Fruit fly (Drosophila melanogaster) whole organism, embryonic: ENCODE results near the gene CG13096.
A peak's percentile ranks its signal among the peaks of the same experiment; 100 is the strongest.

Source experiments
- Adf1 ChIP-seq: fragments of 200-800 bp; sonication (Bioruptor generic); IDR thresholded peaks from 2 replicates; pipeline ENCODE4 v1.3.6; 2022; ENCODE audit warnings: missing biosample characterization, missing genetic modification characterization
- BEAF-32 ChIP-seq: fragments of 200-800 bp; sonication (Bioruptor generic); optimal IDR thresholded peaks from 3 replicates; lab custom pipeline; 2017; ENCODE audit warnings: missing biosample characterization, missing genetic modification characterization, mild to moderate bottlenecking, moderate library complexity, missing genetic modification reagents
- CG1024 ChIP-seq: fragments of 200-800 bp; sonication (Bioruptor generic); IDR thresholded peaks from 2 replicates; pipeline ENCODE4 v1.3.6; 2022; ENCODE audit warnings: missing biosample characterization, missing genetic modification characterization
- CG10274 ChIP-seq: fragments of 200-800 bp; sonication (Bioruptor generic); optimal IDR thresholded peaks from 3 replicates; lab custom pipeline; 2017; ENCODE audit warnings: missing biosample characterization, mild to moderate bottlenecking, missing genetic modification characterization
- CG10565 ChIP-seq: fragments of 200-800 bp; sonication (Bioruptor generic); optimal IDR thresholded peaks from 3 replicates; lab custom pipeline; 2016; ENCODE audit warnings: missing biosample characterization, mild to moderate bottlenecking, missing genetic modification characterization
- CG11247 ChIP-seq: fragments of 200-800 bp; sonication (Bioruptor generic); IDR thresholded peaks from 2 replicates; pipeline ENCODE4 v1.3.6; 2022; ENCODE audit warnings: missing biosample characterization, missing genetic modification characterization
- CG12071 ChIP-seq: fragments of 200-800 bp; sonication (Bioruptor generic); optimal IDR thresholded peaks from 3 replicates; lab custom pipeline; 2018; ENCODE audit warnings: missing biosample characterization, mild to moderate bottlenecking, missing genetic modification characterization
- CG14965 ChIP-seq: fragments of 200-800 bp; sonication (Bioruptor generic); optimal IDR thresholded peaks from 2 replicates; lab custom pipeline; 2016; ENCODE audit warnings: missing biosample characterization, missing genetic modification characterization, borderline replicate concordance
- CG1529 ChIP-seq: fragments of 200-800 bp; sonication (Bioruptor generic); optimal IDR thresholded peaks from 3 replicates; lab custom pipeline; 2018; ENCODE audit warnings: missing biosample characterization, missing genetic modification characterization
- CG16813 ChIP-seq: fragments of 200-800 bp; sonication (Bioruptor generic); IDR thresholded peaks from 3 replicates; pipeline ENCODE4 v1.3.6; 2022; ENCODE audit warnings: missing biosample characterization, missing genetic modification characterization; ENCODE audit not compliant: partially characterized antibody
- CG17568 ChIP-seq: fragments of 200-800 bp; sonication (Bioruptor generic); optimal IDR thresholded peaks from 2 replicates; lab custom pipeline; 2018; ENCODE audit warnings: missing biosample characterization, mild to moderate bottlenecking, missing genetic modification characterization, moderate library complexity
- CG17829 ChIP-seq: fragments of 200-800 bp; optimal IDR thresholded peaks from 2 replicates; lab custom pipeline; 2019; ENCODE audit warnings: missing biosample characterization, mild to moderate bottlenecking, missing genetic modification characterization, moderate library complexity
- CG30403 ChIP-seq: fragments of 200-800 bp; sonication (Bioruptor generic); optimal IDR thresholded peaks from 3 replicates; lab custom pipeline; 2016; ENCODE audit warnings: missing biosample characterization, missing genetic modification characterization
- CG31441 ChIP-seq: fragments of 200-800 bp; sonication (Bioruptor generic); IDR thresholded peaks from 2 replicates; pipeline ENCODE4 v1.3.6; 2022; ENCODE audit warnings: missing biosample characterization, missing genetic modification characterization
- CG32532 ChIP-seq: fragments of 200-800 bp; sonication (Bioruptor generic); IDR thresholded peaks from 2 replicates; pipeline ENCODE4 v1.3.6; 2022; ENCODE audit warnings: missing biosample characterization, missing genetic modification characterization
- CG3281 ChIP-seq: fragments of 200-800 bp; sonication (Bioruptor generic); optimal IDR thresholded peaks from 3 replicates; lab custom pipeline; 2017; ENCODE audit warnings: missing biosample characterization, mild to moderate bottlenecking, missing genetic modification characterization
- CG4360 ChIP-seq: fragments of 200-800 bp; sonication (Bioruptor generic); IDR thresholded peaks from 2 replicates; pipeline ENCODE4 v1.3.6; 2022; ENCODE audit warnings: missing biosample characterization, missing genetic modification characterization
- CG6813 ChIP-seq: fragments of 200-800 bp; sonication (Bioruptor generic); optimal IDR thresholded peaks from 2 replicates; lab custom pipeline; 2017; ENCODE audit warnings: missing biosample characterization, missing genetic modification characterization, mild to moderate bottlenecking, moderate library complexity, missing genetic modification reagents
- CG7928 ChIP-seq: fragments of 200-800 bp; sonication (Bioruptor generic); optimal IDR thresholded peaks from 2 replicates; lab custom pipeline; 2017; ENCODE audit warnings: missing biosample characterization, mild to moderate bottlenecking, missing genetic modification characterization
- CG8089 ChIP-seq: fragments of 200-800 bp; sonication (Bioruptor generic); optimal IDR thresholded peaks from 3 replicates; lab custom pipeline; 2016; ENCODE audit warnings: missing biosample characterization, missing genetic modification characterization
- CG9215 ChIP-seq: fragments of 200-800 bp; sonication (Bioruptor generic); IDR thresholded peaks from 2 replicates; pipeline ENCODE4 v1.3.6; 2022; ENCODE audit warnings: missing biosample characterization, missing genetic modification characterization
- CG9609 ChIP-seq: fragments of 200-800 bp; sonication (Bioruptor generic); optimal IDR thresholded peaks from 3 replicates; lab custom pipeline; 2016; ENCODE audit warnings: missing biosample characterization, missing genetic modification characterization
- CoRest ChIP-seq: fragments of 200-800 bp; sonication (Bioruptor generic); optimal IDR thresholded peaks from 3 replicates; lab custom pipeline; 2018; ENCODE audit warnings: missing biosample characterization, mild to moderate bottlenecking, missing genetic modification characterization, moderate library complexity
- Eip74EF ChIP-seq, 2 experiments: fragments of 200-800 bp in 1 of 2; fragments of >200 bp in 1 of 2; sonication (Bioruptor generic) in 1 of 2; optimal IDR thresholded peaks; 2 replicates each; lab custom pipeline; 2017 to 2019; ENCODE audit warnings: missing biosample characterization in 2 of 2, missing genetic modification characterization in 2 of 2, mild to moderate bottlenecking in 1 of 2, moderate library complexity in 1 of 2
- GATAe ChIP-seq: fragments of 200-800 bp; sonication (Bioruptor generic); conservative IDR thresholded peaks from 2 replicates; pipeline ENCODE4 v1.3.6; 2022; ENCODE audit warnings: missing biosample characterization, missing genetic modification characterization
- Gsc ChIP-seq: fragments of 200-800 bp; sonication (Bioruptor generic); IDR thresholded peaks from 2 replicates; pipeline ENCODE4 v1.3.6; 2022; ENCODE audit warnings: missing biosample characterization, missing genetic modification characterization
- Hr78 ChIP-seq, 2 experiments: fragments of 200-800 bp in 1 of 2; fragments of >200 bp in 1 of 2; sonication (Bioruptor generic) in 1 of 2; optimal IDR thresholded peaks; 2 replicates each; lab custom pipeline; 2017 to 2019; ENCODE audit warnings: missing biosample characterization in 2 of 2, missing genetic modification characterization in 2 of 2, mild to moderate bottlenecking in 1 of 2, moderate library complexity in 1 of 2
- Oaz ChIP-seq: fragments of 200-800 bp; sonication (Bioruptor generic); IDR thresholded peaks from 2 replicates; pipeline ENCODE4 v1.3.6; 2022; ENCODE audit warnings: missing biosample characterization, missing genetic modification characterization
- Pdp1 ChIP-seq, 2 experiments: fragments of 200-800 bp; sonication (Bioruptor generic); optimal IDR thresholded peaks; 3 replicates each; lab custom pipeline; 2016; ENCODE audit warnings: missing biosample characterization in 2 of 2, missing genetic modification characterization in 2 of 2, mild to moderate bottlenecking in 1 of 2, moderate library complexity in 1 of 2
- Poxn ChIP-seq: fragments of 200-800 bp; sonication (Bioruptor generic); IDR thresholded peaks from 2 replicates; pipeline ENCODE4 v1.3.6; 2022; ENCODE audit warnings: missing biosample characterization, missing genetic modification characterization
- Stat92E ChIP-seq, 3 experiments: fragments of >200 bp in 2 of 3; fragments of 200-800 bp in 1 of 3; sonication (Bioruptor generic) in 1 of 3; optimal IDR thresholded peaks; 2 replicates each; lab custom pipeline; 2017 to 2019; ENCODE audit warnings: missing biosample characterization in 3 of 3, missing genetic modification characterization in 3 of 3, mild to moderate bottlenecking in 1 of 3, moderate library complexity in 1 of 3
- Vsx1 ChIP-seq: fragments of 200-800 bp; sonication (Bioruptor generic); optimal IDR thresholded peaks from 2 replicates; lab custom pipeline; 2017; ENCODE audit warnings: missing biosample characterization, mild to moderate bottlenecking, missing genetic modification characterization, missing genetic modification reagents
- Xbp1 ChIP-seq: fragments of 200-800 bp; sonication (Bioruptor generic); optimal IDR thresholded peaks from 3 replicates; lab custom pipeline; 2016; ENCODE audit warnings: missing biosample characterization, mild to moderate bottlenecking, missing genetic modification characterization
- ato ChIP-seq: fragments of 200-800 bp; sonication (Bioruptor generic); IDR thresholded peaks from 2 replicates; pipeline ENCODE4 v1.3.6; 2022; ENCODE audit warnings: missing biosample characterization, missing genetic modification characterization; ENCODE audit not compliant: partially characterized antibody
- caup ChIP-seq: fragments of 200-800 bp; sonication (Bioruptor generic); optimal IDR thresholded peaks from 3 replicates; lab custom pipeline; 2017; ENCODE audit warnings: missing biosample characterization, mild to moderate bottlenecking, missing genetic modification characterization, moderate library complexity; ENCODE audit not compliant: severe bottlenecking
- chinmo ChIP-seq: fragments of 200-800 bp; sonication (Bioruptor generic); IDR thresholded peaks from 4 replicates; pipeline ENCODE4 v1.3.6; 2022; ENCODE audit warnings: missing biosample characterization, missing genetic modification characterization; ENCODE audit not compliant: partially characterized antibody
- crc ChIP-seq: fragments of 200-800 bp; sonication (Bioruptor generic); optimal IDR thresholded peaks from 2 replicates; lab custom pipeline; 2016; ENCODE audit warnings: missing biosample characterization, missing genetic modification characterization
- danr ChIP-seq: fragments of 200-800 bp; sonication (Bioruptor generic); IDR thresholded peaks from 2 replicates; pipeline ENCODE4 v1.3.6; 2022; ENCODE audit warnings: missing biosample characterization, missing genetic modification characterization
- dmrt99B ChIP-seq: fragments of 200-800 bp; sonication (Bioruptor generic); optimal IDR thresholded peaks from 2 replicates; lab custom pipeline; 2018; ENCODE audit warnings: missing biosample characterization, mild to moderate bottlenecking, missing genetic modification characterization, moderate library complexity
- exex ChIP-seq: fragments of 200-800 bp; sonication (Bioruptor generic); optimal IDR thresholded peaks from 4 replicates; lab custom pipeline; 2018; ENCODE audit warnings: missing biosample characterization, mild to moderate bottlenecking, missing genetic modification characterization, moderate library complexity
- gsb ChIP-seq: fragments of 200-800 bp; sonication (Bioruptor generic); IDR thresholded peaks from 2 replicates; pipeline ENCODE4 v1.3.6; 2022; ENCODE audit warnings: missing biosample characterization, missing genetic modification characterization
- lab ChIP-seq: fragments of 200-800 bp; sonication (Bioruptor generic); optimal IDR thresholded peaks from 3 replicates; lab custom pipeline; 2017; ENCODE audit warnings: missing biosample characterization, missing genetic modification characterization, mild to moderate bottlenecking, moderate library complexity, missing genetic modification reagents
- peb ChIP-seq: fragments of 200-800 bp; sonication (Bioruptor generic); IDR thresholded peaks from 2 replicates; pipeline ENCODE4 v1.3.6; 2022; ENCODE audit warnings: missing biosample characterization, missing genetic modification characterization
- pzg ChIP-seq: fragments of 200-800 bp; sonication (Bioruptor generic); optimal IDR thresholded peaks from 3 replicates; lab custom pipeline; 2018; ENCODE audit warnings: missing biosample characterization, mild to moderate bottlenecking, missing genetic modification characterization, moderate library complexity
- sna ChIP-seq: fragments of 200-800 bp; sonication (Bioruptor generic); IDR thresholded peaks from 2 replicates; pipeline ENCODE4 v1.3.6; 2022; ENCODE audit warnings: missing biosample characterization, missing genetic modification characterization; ENCODE audit not compliant: partially characterized antibody
- so ChIP-seq: fragments of 200-800 bp; sonication (Bioruptor generic); IDR thresholded peaks from 3 replicates; pipeline ENCODE4 v1.3.6; 2022; ENCODE audit warnings: missing biosample characterization, missing genetic modification characterization
- stc ChIP-seq: fragments of 200-800 bp; sonication (Bioruptor generic); IDR thresholded peaks from 2 replicates; pipeline ENCODE4 v1.3.6; 2022; ENCODE audit warnings: missing biosample characterization, missing genetic modification characterization
- sug ChIP-seq: fragments of 200-800 bp; optimal IDR thresholded peaks from 2 replicates; lab custom pipeline; 2019; ENCODE audit warnings: missing biosample characterization, mild to moderate bottlenecking, missing genetic modification characterization, moderate library complexity
- trem ChIP-seq: fragments of 200-800 bp; optimal IDR thresholded peaks from 3 replicates; lab custom pipeline; 2019; ENCODE audit warnings: missing biosample characterization, mild to moderate bottlenecking, missing genetic modification characterization, moderate library complexity
- twi ChIP-seq: fragments of 200-800 bp; optimal IDR thresholded peaks from 2 replicates; lab custom pipeline; 2019; ENCODE audit warnings: missing biosample characterization, mild to moderate bottlenecking, missing genetic modification characterization, moderate library complexity

The CG13096 gene

dm6 chr2L:8488735-8489134 is 22.9 kb downstream of the CG13096 start, which contains the start of gene CG13088 (continued):
- no peak for TF ChIP-seq danr
- peak; percentile 75 for TF ChIP-seq pzg (GFP tag; lab: Kevin White, UChicago)
- no peak for TF ChIP-seq chinmo (GFP tag; lab: Robert Waterston, UW)
- no peak for TF ChIP-seq CG7928 (GFP tag; lab: Kevin White, UChicago)
- no peak for TF ChIP-seq CG9609 (GFP tag; lab: Kevin White, UChicago)
- no peak for TF ChIP-seq CG1529 (GFP tag; lab: Kevin White, UChicago)
- TF ChIP-seq Eip74EF (GFP tag; optimal IDR thresholded peaks at IDR 0.05; lab: Kevin White, UChicago) = no peak
- TF ChIP-seq sna (GFP tag; lab: Robert Waterston, UW) = no peak
- no peak for TF ChIP-seq caup (GFP tag; lab: Kevin White, UChicago)
- no peak for TF ChIP-seq CG8089 (GFP tag; lab: Kevin White, UChicago)
- no peak for TF ChIP-seq ato (GFP tag; lab: Robert Waterston, UW)
- no peak; the same call in 1 of the 2 replicates for TF ChIP-seq CG32532 (GFP tag; lab: Robert Waterston, UW)
- TF ChIP-seq trem = peak; percentile 70
- no peak for TF ChIP-seq CG14965 (GFP tag; lab: Kevin White, UChicago)
- TF ChIP-seq Poxn = no peak
- TF ChIP-seq Gsc (GFP tag; lab: Robert Waterston, UW) = no peak
- no peak for TF ChIP-seq CG12071 (GFP tag; lab: Kevin White, UChicago)
- no peak for TF ChIP-seq CG31441
- TF ChIP-seq crc (GFP tag; lab: Kevin White, UChicago) = no peak
- TF ChIP-seq Oaz = no peak
- TF ChIP-seq CG6813 = no peak
- no peak for TF ChIP-seq Adf1 (GFP tag; lab: Robert Waterston, UW)
- no peak for TF ChIP-seq CG17568 (GFP tag; lab: Kevin White, UChicago)
- no peak for TF ChIP-seq dmrt99B (tag; lab: Kevin White, UChicago)
- TF ChIP-seq CG9215 (GFP tag; lab: Robert Waterston, UW) = no peak
- TF ChIP-seq BEAF-32 (GFP tag; lab: Kevin White, UChicago) = peak; percentile 21
- TF ChIP-seq CG10274 (GFP tag; lab: Kevin White, UChicago) = no peak
- TF ChIP-seq exex (tag; lab: Kevin White, UChicago) = no peak
- TF ChIP-seq CG1024 (GFP tag; lab: Robert Waterston, UW) = no peak
- peak; percentile 29 for TF ChIP-seq CG30403
- peak in 1 of 2 experiments; percentile 34 for TF ChIP-seq Pdp1 (GFP tag; optimal IDR thresholded peaks at IDR 0.05; lab: Kevin White, UChicago)
- TF ChIP-seq Xbp1 (GFP tag; lab: Kevin White, UChicago) = peak; percentile 46
- peak in 1 of 3 experiments; percentile 22 for TF ChIP-seq Stat92E (GFP tag; optimal IDR thresholded peaks at IDR 0.05; lab: Kevin White, UChicago)
- no peak for TF ChIP-seq gsb
- TF ChIP-seq Hr78 (GFP tag; optimal IDR thresholded peaks at IDR 0.05; lab: Kevin White, UChicago) = no peak
- no peak for TF ChIP-seq CG11247 (GFP tag; lab: Robert Waterston, UW)
- no peak for TF ChIP-seq so (GFP tag; lab: Robert Waterston, UW)
- TF ChIP-seq peb = no peak
- TF ChIP-seq CG17829 (tag; lab: Kevin White, UChicago) = peak; percentile 36
- TF ChIP-seq CG3281 (GFP tag; lab: Kevin White, UChicago) = no peak
- TF ChIP-seq GATAe (GFP tag; lab: Robert Waterston, UW) = no peak
- no peak for TF ChIP-seq CG10565 (GFP tag; lab: Kevin White, UChicago)
- TF ChIP-seq Vsx1 = no peak
- peak; percentile 56 for TF ChIP-seq CoRest (tag; lab: Kevin White, UChicago)
- no peak for TF ChIP-seq stc (GFP tag; lab: Robert Waterston, UW)
- peak; percentile 28 for TF ChIP-seq sug (tag; lab: Kevin White, UChicago)
- no peak for TF ChIP-seq twi (tag; lab: Kevin White, UChicago)
- no peak for TF ChIP-seq lab
- no peak for TF ChIP-seq CG16813
- TF ChIP-seq CG4360 = 0 out of 2 replicates have a peak, but pooled peaks have one; percentile 7
